Fruit fly (Drosophila melanogaster) whole organism, adult: ENCODE results near the gene Sfp24Ba.

ENCODE experiments used
- CG12768 ChIP-seq: fragments of 200-800 bp; sonication (Bioruptor generic); optimal IDR thresholded peaks from 2 replicates; lab custom pipeline; 2017; ENCODE audit warnings: missing biosample characterization, missing genetic modification characterization, mild to moderate bottlenecking, moderate library complexity, missing genetic modification reagents
- CG33017 ChIP-seq: fragments of 200-800 bp; sonication (Bioruptor generic); optimal IDR thresholded peaks from 2 replicates; lab custom pipeline; 2018; ENCODE audit warnings: missing biosample characterization, mild to moderate bottlenecking, missing genetic modification characterization, moderate library complexity
- CG7045 ChIP-seq: fragments of 200-800 bp; sonication (Bioruptor generic); optimal IDR thresholded peaks from 2 replicates; lab custom pipeline; 2017; ENCODE audit warnings: missing biosample characterization, mild to moderate bottlenecking, missing genetic modification characterization
- Clk ChIP-seq: fragments of 200-800 bp; sonication (Bioruptor generic); optimal IDR thresholded peaks from 2 replicates; lab custom pipeline; 2017; ENCODE audit warnings: missing biosample characterization, missing genetic modification characterization
- Crg-1 ChIP-seq: fragments of 200-800 bp; sonication (Bioruptor generic); optimal IDR thresholded peaks from 2 replicates; lab custom pipeline; 2016; ENCODE audit warnings: missing biosample characterization, missing genetic modification characterization
- Hr96 ChIP-seq: fragments of 200-800 bp; sonication (Bioruptor generic); optimal IDR thresholded peaks from 2 replicates; lab custom pipeline; 2016; ENCODE audit warnings: missing biosample characterization, missing genetic modification characterization
- cnc ChIP-seq, 2 experiments: fragments of >200 bp; optimal IDR thresholded peaks; 2 replicates each; lab custom pipeline; 2017
- toe ChIP-seq: fragments of 200-800 bp; sonication (Bioruptor generic); optimal IDR thresholded peaks from 2 replicates; lab custom pipeline; 2016; ENCODE audit warnings: missing biosample characterization, missing genetic modification characterization

dm6 chr2L:3631262-3632046 is 36.9 kb downstream of the Sfp24Ba start:
- TF ChIP-seq CG33017 (tag; lab: Kevin White, UChicago) (no peak), cnc (optimal IDR thresholded peaks at IDR 0.05; lab: Kevin White, UChicago) (no peak), CG7045 (GFP tag; lab: Kevin White, UChicago) (no peak), toe (GFP tag; lab: Kevin White, UChicago) (no peak), CG12768 (GFP tag; lab: Kevin White, UChicago) (no peak), Crg-1 (GFP tag; lab: Kevin White, UChicago) (no peak), Clk (GFP tag; lab: Kevin White, UChicago) (no peak), Hr96 (no peak)
